Fruit fly (Drosophila melanogaster) whole organism, embryonic: ENCODE results near the gene BBS1.

Source experiments
- B-H2 ChIP-seq: fragments of 200-800 bp; sonication (Bioruptor generic); optimal IDR thresholded peaks from 2 replicates; lab custom pipeline; 2018; ENCODE audit warnings: missing biosample characterization, mild to moderate bottlenecking, missing genetic modification characterization
- CG10147 ChIP-seq: fragments of 200-800 bp; sonication (Bioruptor generic); optimal IDR thresholded peaks from 2 replicates; lab custom pipeline; 2019; ENCODE audit warnings: missing biosample characterization, mild to moderate bottlenecking, missing genetic modification characterization, moderate library complexity
- CG10209 ChIP-seq: fragments of 200-800 bp; sonication (Bioruptor generic); optimal IDR thresholded peaks from 3 replicates; lab custom pipeline; 2017; ENCODE audit warnings: missing biosample characterization, mild to moderate bottlenecking, missing genetic modification characterization, missing genetic modification reagents
- CG11247 ChIP-seq: fragments of 200-800 bp; sonication (Bioruptor generic); IDR thresholded peaks from 2 replicates; pipeline ENCODE4 v1.3.6; 2022; ENCODE audit warnings: missing biosample characterization, missing genetic modification characterization
- CG11695 ChIP-seq: fragments of 200-800 bp; sonication (Bioruptor generic); IDR thresholded peaks from 3 replicates; pipeline ENCODE4 v1.3.6; 2022; ENCODE audit warnings: missing biosample characterization, missing genetic modification characterization
- CG12299 ChIP-seq: fragments of 200-800 bp; sonication (Bioruptor generic); optimal IDR thresholded peaks from 2 replicates; lab custom pipeline; 2018; ENCODE audit warnings: missing biosample characterization, mild to moderate bottlenecking, missing genetic modification characterization
- CG13296 ChIP-seq: fragments of 200-800 bp; sonication (Bioruptor generic); optimal IDR thresholded peaks from 3 replicates; lab custom pipeline; 2018; ENCODE audit warnings: missing biosample characterization, mild to moderate bottlenecking, missing genetic modification characterization
- CG13894 ChIP-seq: fragments of 200-800 bp; sonication (Bioruptor generic); optimal IDR thresholded peaks from 3 replicates; lab custom pipeline; 2018; ENCODE audit warnings: missing biosample characterization, mild to moderate bottlenecking, missing genetic modification characterization, moderate library complexity
- CG14667 ChIP-seq: fragments of 200-800 bp; sonication (Bioruptor generic); IDR thresholded peaks from 2 replicates; pipeline ENCODE4 v1.3.6; 2022; ENCODE audit warnings: missing biosample characterization, missing genetic modification characterization
- CG1529 ChIP-seq: fragments of 200-800 bp; sonication (Bioruptor generic); optimal IDR thresholded peaks from 3 replicates; lab custom pipeline; 2018; ENCODE audit warnings: missing biosample characterization, missing genetic modification characterization
- CG15696 ChIP-seq: fragments of 200-800 bp; sonication (Bioruptor generic); optimal IDR thresholded peaks from 2 replicates; lab custom pipeline; 2019; ENCODE audit warnings: missing biosample characterization, mild to moderate bottlenecking, missing genetic modification characterization, moderate library complexity
- CG1603 ChIP-seq: fragments of 200-800 bp; sonication (Bioruptor generic); optimal IDR thresholded peaks from 2 replicates; lab custom pipeline; 2019; ENCODE audit warnings: missing biosample characterization, mild to moderate bottlenecking, missing genetic modification characterization, moderate library complexity
- CG17359 ChIP-seq: fragments of 200-800 bp; sonication (Bioruptor generic); optimal IDR thresholded peaks from 3 replicates; lab custom pipeline; 2018; ENCODE audit warnings: missing biosample characterization, mild to moderate bottlenecking, missing genetic modification characterization, moderate library complexity
- CG17912 ChIP-seq: fragments of 200-800 bp; sonication (Bioruptor generic); optimal IDR thresholded peaks from 2 replicates; lab custom pipeline; 2018; ENCODE audit warnings: missing biosample characterization, mild to moderate bottlenecking, missing genetic modification characterization
- CG1792 ChIP-seq: fragments of 200-800 bp; sonication (Bioruptor generic); optimal IDR thresholded peaks from 2 replicates; lab custom pipeline; 2016; ENCODE audit warnings: missing biosample characterization, missing genetic modification characterization
- CG18476 ChIP-seq: fragments of 200-800 bp; sonication (Bioruptor generic); optimal IDR thresholded peaks from 2 replicates; lab custom pipeline; 2016; ENCODE audit warnings: missing biosample characterization, mild to moderate bottlenecking, missing genetic modification characterization
- CG2889 ChIP-seq: fragments of 200-800 bp; sonication (Bioruptor generic); IDR thresholded peaks from 3 replicates; pipeline ENCODE4 v1.3.6; 2022; ENCODE audit warnings: missing biosample characterization, missing genetic modification characterization
- CG3847 ChIP-seq: fragments of 200-800 bp; sonication (Bioruptor generic); IDR thresholded peaks from 2 replicates; pipeline ENCODE4 v1.3.6; 2022; ENCODE audit warnings: missing biosample characterization, missing genetic modification characterization
- CG6654 ChIP-seq: fragments of 200-800 bp; sonication (Bioruptor generic); optimal IDR thresholded peaks from 2 replicates; lab custom pipeline; 2017; ENCODE audit warnings: missing biosample characterization, mild to moderate bottlenecking, missing genetic modification characterization
- CG7357 ChIP-seq: fragments of 200-800 bp; sonication (Bioruptor generic); IDR thresholded peaks from 3 replicates; pipeline ENCODE4 v1.3.6; 2022; ENCODE audit warnings: missing biosample characterization, missing genetic modification characterization
- CG7963 ChIP-seq: fragments of 200-800 bp; sonication (Bioruptor generic); IDR thresholded peaks from 3 replicates; pipeline ENCODE4 v1.3.6; 2022; ENCODE audit warnings: missing biosample characterization, missing genetic modification characterization; ENCODE audit not compliant: partially characterized antibody
- CG8281 ChIP-seq: fragments of 200-800 bp; sonication (Bioruptor generic); optimal IDR thresholded peaks from 2 replicates; lab custom pipeline; 2018; ENCODE audit warnings: missing biosample characterization, mild to moderate bottlenecking, missing genetic modification characterization, moderate library complexity
- CG9609 ChIP-seq: fragments of 200-800 bp; sonication (Bioruptor generic); optimal IDR thresholded peaks from 3 replicates; lab custom pipeline; 2016; ENCODE audit warnings: missing biosample characterization, missing genetic modification characterization
- CoRest ChIP-seq: fragments of 200-800 bp; sonication (Bioruptor generic); optimal IDR thresholded peaks from 3 replicates; lab custom pipeline; 2018; ENCODE audit warnings: missing biosample characterization, mild to moderate bottlenecking, missing genetic modification characterization, moderate library complexity
- CrebB ChIP-seq: fragments of 200-800 bp; sonication (Bioruptor generic); optimal IDR thresholded peaks from 3 replicates; lab custom pipeline; 2018; ENCODE audit warnings: missing biosample characterization, mild to moderate bottlenecking, missing genetic modification characterization
- D19B ChIP-seq: fragments of 200-800 bp; sonication (Bioruptor generic); optimal IDR thresholded peaks from 2 replicates; lab custom pipeline; 2017; ENCODE audit warnings: missing biosample characterization, mild to moderate bottlenecking, missing genetic modification characterization
- Dad ChIP-seq: fragments of 200-800 bp; sonication (Bioruptor generic); optimal IDR thresholded peaks from 3 replicates; lab custom pipeline; 2016; ENCODE audit warnings: missing biosample characterization, missing genetic modification characterization
- Drgx ChIP-seq: fragments of 200-800 bp; sonication (Bioruptor generic); IDR thresholded peaks from 2 replicates; pipeline ENCODE4 v1.3.6; 2022; ENCODE audit warnings: missing biosample characterization, missing genetic modification characterization
- Fer2 ChIP-seq: fragments of 200-800 bp; sonication (Bioruptor generic); optimal IDR thresholded peaks from 2 replicates; lab custom pipeline; 2018; ENCODE audit warnings: missing biosample characterization, mild to moderate bottlenecking, missing genetic modification characterization, moderate library complexity
- Fer3 ChIP-seq: fragments of 200-800 bp; sonication (Bioruptor generic); optimal IDR thresholded peaks from 2 replicates; lab custom pipeline; 2018; ENCODE audit warnings: missing biosample characterization, mild to moderate bottlenecking, missing genetic modification characterization, moderate library complexity
- GATAe ChIP-seq: fragments of 200-800 bp; sonication (Bioruptor generic); conservative IDR thresholded peaks from 2 replicates; pipeline ENCODE4 v1.3.6; 2022; ENCODE audit warnings: missing biosample characterization, missing genetic modification characterization
- Nf-YB ChIP-seq: fragments of 200-800 bp; sonication (Bioruptor generic); optimal IDR thresholded peaks from 3 replicates; lab custom pipeline; 2019; ENCODE audit warnings: missing biosample characterization, mild to moderate bottlenecking, missing genetic modification characterization, moderate library complexity
- Sox100B ChIP-seq: fragments of 200-800 bp; sonication (Bioruptor generic); optimal IDR thresholded peaks from 3 replicates; lab custom pipeline; 2018; ENCODE audit warnings: missing biosample characterization, mild to moderate bottlenecking, missing genetic modification characterization
- Xrp1 ChIP-seq: fragments of 200-800 bp; sonication (Bioruptor generic); IDR thresholded peaks from 2 replicates; pipeline ENCODE4 v1.3.6; 2022; ENCODE audit warnings: missing biosample characterization, missing genetic modification characterization
- ase ChIP-seq: fragments of 200-800 bp; sonication (Bioruptor generic); IDR thresholded peaks from 3 replicates; pipeline ENCODE4 v1.3.6; 2022; ENCODE audit warnings: missing biosample characterization, missing genetic modification characterization
- corto ChIP-seq: fragments of 200-800 bp; sonication (Bioruptor generic); optimal IDR thresholded peaks from 2 replicates; lab custom pipeline; 2016; ENCODE audit warnings: missing biosample characterization, mild to moderate bottlenecking, missing genetic modification characterization, moderate library complexity
- cwo ChIP-seq: fragments of 200-800 bp; sonication (Bioruptor generic); optimal IDR thresholded peaks from 3 replicates; lab custom pipeline; 2017; ENCODE audit warnings: missing biosample characterization, missing genetic modification characterization, mild to moderate bottlenecking, moderate library complexity, missing genetic modification reagents
- gfzf ChIP-seq: fragments of 200-800 bp; sonication (Bioruptor generic); optimal IDR thresholded peaks from 2 replicates; lab custom pipeline; 2016; ENCODE audit warnings: missing biosample characterization, mild to moderate bottlenecking, missing genetic modification characterization, moderate library complexity
- gro ChIP-seq: fragments of 200-800 bp; sonication (Bioruptor generic); optimal IDR thresholded peaks from 2 replicates; lab custom pipeline; 2016; ENCODE audit warnings: missing biosample characterization, missing genetic modification characterization
- gsb-n ChIP-seq: fragments of 200-800 bp; sonication (Bioruptor generic); optimal IDR thresholded peaks from 3 replicates; lab custom pipeline; 2018; ENCODE audit warnings: missing biosample characterization, mild to moderate bottlenecking, missing genetic modification characterization
- gt ChIP-seq: fragments of 200-800 bp; sonication (Bioruptor generic); IDR thresholded peaks from 2 replicates; pipeline ENCODE4 v1.3.6; 2022; ENCODE audit warnings: missing biosample characterization, missing genetic modification characterization
- insv ChIP-seq, 2 experiments: fragments of 200-800 bp; sonication (Bioruptor generic); optimal IDR thresholded peaks; 3 replicates each; lab custom pipeline; 2016 to 2018; ENCODE audit warnings: missing biosample characterization in 2 of 2, missing genetic modification characterization in 2 of 2
- pnt ChIP-seq: fragments of 200-800 bp; sonication (Bioruptor generic); optimal IDR thresholded peaks from 3 replicates; lab custom pipeline; 2016; ENCODE audit warnings: missing biosample characterization, missing genetic modification characterization
- prd ChIP-seq, 3 experiments: fragments of >200 bp in 2 of 3; fragments of 200-800 bp in 1 of 3; sonication (Bioruptor generic) in 1 of 3; optimal IDR thresholded peaks in 2 of 3; IDR thresholded peaks in 1 of 3; 2 replicates in 2 of 3; 3 replicates in 1 of 3; pipeline versions ENCODE4 v1.3.6 to Lab custom; 2017 to 2022; ENCODE audit warnings: missing biosample characterization in 1 of 3, missing genetic modification characterization in 1 of 3
- row ChIP-seq: fragments of 200-800 bp; sonication (Bioruptor generic); IDR thresholded peaks from 3 replicates; pipeline ENCODE4 v1.3.6; 2022; ENCODE audit warnings: missing biosample characterization, missing genetic modification characterization
- slou ChIP-seq: fragments of 200-800 bp; sonication (Bioruptor generic); optimal IDR thresholded peaks from 3 replicates; lab custom pipeline; 2016; ENCODE audit warnings: missing biosample characterization, missing genetic modification characterization
- stwl ChIP-seq: fragments of 200-800 bp; sonication (Bioruptor generic); optimal IDR thresholded peaks from 3 replicates; lab custom pipeline; 2018; ENCODE audit warnings: missing biosample characterization, mild to moderate bottlenecking, missing genetic modification characterization, moderate library complexity
- sug ChIP-seq: fragments of 200-800 bp; optimal IDR thresholded peaks from 2 replicates; lab custom pipeline; 2019; ENCODE audit warnings: missing biosample characterization, mild to moderate bottlenecking, missing genetic modification characterization, moderate library complexity
- ttk ChIP-seq: fragments of 200-800 bp; sonication (Bioruptor generic); IDR thresholded peaks from 2 replicates; pipeline ENCODE4 v2.1.2; 2022; ENCODE audit warnings: missing biosample characterization, missing genetic modification characterization
- tup ChIP-seq: fragments of 200-800 bp; sonication (Bioruptor generic); optimal IDR thresholded peaks from 2 replicates; lab custom pipeline; 2016; ENCODE audit warnings: missing biosample characterization, mild to moderate bottlenecking, missing genetic modification characterization, moderate library complexity

BBS1 gene

dm6 chr3L:7090764-7091163 is 34.9 kb upstream of the BBS1 start (continued):
- TF ChIP-seq CG12299 (tag; lab: Kevin White, UChicago), result no peak
- TF ChIP-seq CG7357 (GFP tag; lab: Robert Waterston, UW), result peak; percentile 65; the same call in 2 of the 3 replicates
- no peak for TF ChIP-seq tup
- peak; percentile 80; the same call in 2 of the 3 replicates for TF ChIP-seq ase (GFP tag; lab: Robert Waterston, UW)
- no peak for TF ChIP-seq CG13894 (tag; lab: Kevin White, UChicago)
- peak; percentile 5 for TF ChIP-seq gsb-n (tag; lab: Kevin White, UChicago)
- TF ChIP-seq CrebB (tag; lab: Kevin White, UChicago), result no peak
- no peak for TF ChIP-seq slou (GFP tag; lab: Kevin White, UChicago)
- TF ChIP-seq CG8281 (tag; lab: Kevin White, UChicago), result no peak
- no peak for TF ChIP-seq GATAe
- peak; percentile 34 for TF ChIP-seq CG18476
- TF ChIP-seq Dad, result peak; percentile 64
- no peak for TF ChIP-seq sug (tag; lab: Kevin White, UChicago)
- no peak for TF ChIP-seq corto (GFP tag; lab: Kevin White, UChicago)
- peak; percentile 48 for TF ChIP-seq CG9609 (GFP tag; lab: Kevin White, UChicago)
- peak; percentile 78 for TF ChIP-seq CG11695 (GFP tag; lab: Robert Waterston, UW)
- no peak for TF ChIP-seq gfzf (GFP tag; lab: Kevin White, UChicago)
- TF ChIP-seq CG10209 (GFP tag; lab: Kevin White, UChicago), result peak; percentile 32
- TF ChIP-seq CoRest, result peak; percentile 53
- TF ChIP-seq CG11247 (GFP tag; lab: Robert Waterston, UW), result peak; percentile 65
- TF ChIP-seq CG1603 (tag; lab: Kevin White, UChicago), result peak; percentile 74
- TF ChIP-seq ttk (GFP tag; lab: Robert Waterston, UW), result peak; percentile 79
- TF ChIP-seq Fer2 (tag; lab: Kevin White, UChicago), result no peak
- peak; percentile 18 for TF ChIP-seq CG15696 (tag; lab: Kevin White, UChicago)
- TF ChIP-seq pnt (GFP tag; lab: Kevin White, UChicago), result peak; percentile 44
- TF ChIP-seq D19B (GFP tag; lab: Kevin White, UChicago), result no peak
- TF ChIP-seq CG2889, result no peak
- peak; percentile 65 for TF ChIP-seq Fer3 (tag; lab: Kevin White, UChicago)
- no peak for TF ChIP-seq B-H2 (GFP tag; lab: Kevin White, UChicago)
- TF ChIP-seq row (GFP tag; lab: Robert Waterston, UW), result peak; percentile 67
- peak; percentile 80 for TF ChIP-seq CG17359 (tag; lab: Kevin White, UChicago)
- peak; percentile 39 for TF ChIP-seq CG1792 (GFP tag; lab: Kevin White, UChicago)
- peak; percentile 19 for TF ChIP-seq gro (GFP tag; lab: Kevin White, UChicago)
- TF ChIP-seq stwl, result no peak
- no peak for TF ChIP-seq gt (GFP tag; lab: Robert Waterston, UW)
- no peak for TF ChIP-seq CG6654 (GFP tag; lab: Kevin White, UChicago)
- TF ChIP-seq cwo (GFP tag; lab: Kevin White, UChicago), result peak; percentile 60
- TF ChIP-seq CG1529 (GFP tag; lab: Kevin White, UChicago), result no peak
- TF ChIP-seq CG7963, result no peak
- peak; percentile 62 for TF ChIP-seq CG10147 (GFP tag; lab: Kevin White, UChicago)
- TF ChIP-seq Drgx, result peak; percentile 46; the same call in 1 of the 2 replicates
- TF ChIP-seq insv (GFP tag; optimal IDR thresholded peaks at IDR 0.05; lab: Kevin White, UChicago), result no peak
- TF ChIP-seq CG3847 (GFP tag; lab: Robert Waterston, UW), result no peak
- TF ChIP-seq Sox100B (GFP tag; lab: Kevin White, UChicago), result peak; percentile 71
- no peak for TF ChIP-seq Nf-YB (GFP tag; lab: Kevin White, UChicago)
- TF ChIP-seq CG14667, result peak; percentile 68
- TF ChIP-seq CG13296 (GFP tag; lab: Kevin White, UChicago), result peak; percentile 82
- no peak for TF ChIP-seq prd (optimal IDR thresholded peaks at IDR 0.05; lab: Kevin White, UChicago)
- TF ChIP-seq prd (GFP tag; IDR thresholded peaks at IDR 0.05; lab: Robert Waterston, UW), result peak; percentile 82
- peak; percentile 76 for TF ChIP-seq Xrp1 (GFP tag; lab: Robert Waterston, UW)
- TF ChIP-seq CG17912 (GFP tag; lab: Kevin White, UChicago), result no peak
